Fruit fly (Drosophila melanogaster) whole organism, embryonic: ENCODE data around the gene APP-BP1.

ENCODE experiments used
- Asciz ChIP-seq: fragments of 200-800 bp; sonication (Bioruptor generic); optimal IDR thresholded peaks from 2 replicates; lab custom pipeline; 2017; ENCODE audit warnings: missing biosample characterization, mild to moderate bottlenecking, missing genetic modification characterization, missing genetic modification reagents
- CG10431 ChIP-seq: fragments of 200-800 bp; sonication (Bioruptor generic); optimal IDR thresholded peaks from 3 replicates; lab custom pipeline; 2018; ENCODE audit warnings: missing biosample characterization, mild to moderate bottlenecking, missing genetic modification characterization
- CG12104 ChIP-seq: fragments of 200-800 bp; sonication (Bioruptor generic); optimal IDR thresholded peaks from 3 replicates; lab custom pipeline; 2016; ENCODE audit warnings: missing biosample characterization, missing genetic modification characterization
- CG12299 ChIP-seq: fragments of 200-800 bp; sonication (Bioruptor generic); optimal IDR thresholded peaks from 2 replicates; lab custom pipeline; 2018; ENCODE audit warnings: missing biosample characterization, mild to moderate bottlenecking, missing genetic modification characterization
- CG12391 ChIP-seq: fragments of 200-800 bp; sonication (Bioruptor generic); optimal IDR thresholded peaks from 3 replicates; lab custom pipeline; 2018; ENCODE audit warnings: missing biosample characterization, mild to moderate bottlenecking, missing genetic modification characterization, moderate library complexity
- CG14014 ChIP-seq: fragments of 200-800 bp; sonication (Bioruptor generic); IDR thresholded peaks from 2 replicates; pipeline ENCODE4 v1.3.6; 2022; ENCODE audit warnings: missing biosample characterization, missing genetic modification characterization
- CG15514 ChIP-seq: fragments of 200-800 bp; sonication (Bioruptor generic); optimal IDR thresholded peaks from 3 replicates; lab custom pipeline; 2017; ENCODE audit warnings: missing biosample characterization, missing genetic modification characterization, mild to moderate bottlenecking, moderate library complexity, missing genetic modification reagents
- CG15696 ChIP-seq: fragments of 200-800 bp; sonication (Bioruptor generic); optimal IDR thresholded peaks from 2 replicates; lab custom pipeline; 2019; ENCODE audit warnings: missing biosample characterization, mild to moderate bottlenecking, missing genetic modification characterization, moderate library complexity
- CG1603 ChIP-seq: fragments of 200-800 bp; sonication (Bioruptor generic); optimal IDR thresholded peaks from 2 replicates; lab custom pipeline; 2019; ENCODE audit warnings: missing biosample characterization, mild to moderate bottlenecking, missing genetic modification characterization, moderate library complexity
- CG16863 ChIP-seq: fragments of 200-800 bp; sonication (Bioruptor generic); optimal IDR thresholded peaks from 3 replicates; lab custom pipeline; 2016; ENCODE audit warnings: missing biosample characterization, missing genetic modification characterization
- CG17186 ChIP-seq: fragments of 200-800 bp; sonication (Bioruptor generic); optimal IDR thresholded peaks from 3 replicates; lab custom pipeline; 2017; ENCODE audit warnings: missing biosample characterization, missing genetic modification reagents, missing genetic modification characterization
- CG17385 ChIP-seq: fragments of 200-800 bp; sonication (Bioruptor generic); optimal IDR thresholded peaks from 3 replicates; lab custom pipeline; 2018; ENCODE audit warnings: missing biosample characterization, mild to moderate bottlenecking, missing genetic modification characterization
- CG18599 ChIP-seq: fragments of 200-800 bp; sonication (Bioruptor generic); optimal IDR thresholded peaks from 3 replicates; lab custom pipeline; 2017; ENCODE audit warnings: missing biosample characterization, missing genetic modification characterization, mild to moderate bottlenecking, moderate library complexity, missing genetic modification reagents
- CG2202 ChIP-seq: fragments of 200-800 bp; sonication (Bioruptor generic); optimal IDR thresholded peaks from 2 replicates; lab custom pipeline; 2018; ENCODE audit warnings: missing biosample characterization, mild to moderate bottlenecking, missing genetic modification characterization
- CG31388 ChIP-seq: fragments of 200-800 bp; sonication (Bioruptor generic); optimal IDR thresholded peaks from 2 replicates; lab custom pipeline; 2016; ENCODE audit warnings: missing biosample characterization, missing genetic modification characterization
- CG32532 ChIP-seq: fragments of 200-800 bp; sonication (Bioruptor generic); IDR thresholded peaks from 2 replicates; pipeline ENCODE4 v1.3.6; 2022; ENCODE audit warnings: missing biosample characterization, missing genetic modification characterization
- CG32772 ChIP-seq: fragments of 200-800 bp; sonication (Bioruptor generic); IDR thresholded peaks from 2 replicates; pipeline ENCODE4 v1.3.6; 2022; ENCODE audit warnings: missing biosample characterization, missing genetic modification characterization
- CG3407 ChIP-seq: fragments of 200-800 bp; sonication (Bioruptor generic); optimal IDR thresholded peaks from 2 replicates; lab custom pipeline; 2018; ENCODE audit warnings: missing biosample characterization, mild to moderate bottlenecking, missing genetic modification characterization
- CG4424 ChIP-seq: fragments of 200-800 bp; sonication (Bioruptor generic); optimal IDR thresholded peaks from 3 replicates; lab custom pipeline; 2016; ENCODE audit warnings: missing biosample characterization, missing genetic modification characterization
- CG4617 ChIP-seq: fragments of 200-800 bp; sonication (Bioruptor generic); optimal IDR thresholded peaks from 3 replicates; lab custom pipeline; 2016; ENCODE audit warnings: missing biosample characterization, missing genetic modification characterization, borderline replicate concordance
- CG5245 ChIP-seq: fragments of 200-800 bp; sonication (Bioruptor generic); optimal IDR thresholded peaks from 3 replicates; lab custom pipeline; 2016; ENCODE audit warnings: missing biosample characterization, missing genetic modification characterization
- CG7357 ChIP-seq: fragments of 200-800 bp; sonication (Bioruptor generic); IDR thresholded peaks from 3 replicates; pipeline ENCODE4 v1.3.6; 2022; ENCODE audit warnings: missing biosample characterization, missing genetic modification characterization
- CG7372 ChIP-seq: fragments of 200-800 bp; sonication (Bioruptor generic); IDR thresholded peaks from 2 replicates; pipeline ENCODE4 v1.3.6; 2022; ENCODE audit warnings: missing biosample characterization, missing genetic modification characterization
- CG7786 ChIP-seq: fragments of 200-800 bp; sonication (Bioruptor generic); optimal IDR thresholded peaks from 2 replicates; lab custom pipeline; 2016; ENCODE audit warnings: missing biosample characterization, missing genetic modification characterization
- CG8281 ChIP-seq: fragments of 200-800 bp; sonication (Bioruptor generic); optimal IDR thresholded peaks from 2 replicates; lab custom pipeline; 2018; ENCODE audit warnings: missing biosample characterization, mild to moderate bottlenecking, missing genetic modification characterization, moderate library complexity
- CG9797 ChIP-seq: fragments of 200-800 bp; sonication (Bioruptor generic); optimal IDR thresholded peaks from 3 replicates; lab custom pipeline; 2018; ENCODE audit warnings: missing biosample characterization, mild to moderate bottlenecking, missing genetic modification characterization
- CG9932 ChIP-seq: fragments of 200-800 bp; sonication (Bioruptor generic); IDR thresholded peaks from 2 replicates; pipeline ENCODE4 v1.3.6; 2022; ENCODE audit warnings: missing biosample characterization, missing genetic modification characterization
- ERR ChIP-seq: fragments of 200-800 bp; sonication (Bioruptor generic); optimal IDR thresholded peaks from 2 replicates; lab custom pipeline; 2016; ENCODE audit warnings: missing biosample characterization, missing genetic modification characterization
- Ets65A ChIP-seq: fragments of 200-800 bp; sonication (Bioruptor generic); peaks from one replicate; lab custom pipeline; 2016; ENCODE audit warnings: missing biosample characterization, missing genetic modification characterization
- NfI ChIP-seq: fragments of 200-800 bp; sonication (Bioruptor generic); optimal IDR thresholded peaks from 3 replicates; lab custom pipeline; 2018; ENCODE audit warnings: missing biosample characterization, mild to moderate bottlenecking, missing genetic modification characterization, moderate library complexity
- Ptx1 ChIP-seq: fragments of 200-800 bp; sonication (Bioruptor generic); IDR thresholded peaks from 2 replicates; pipeline ENCODE4 v1.3.6; 2022; ENCODE audit warnings: missing biosample characterization, missing genetic modification characterization
- Spps ChIP-seq: fragments of 200-800 bp; sonication (Bioruptor generic); optimal IDR thresholded peaks from 2 replicates; lab custom pipeline; 2018; ENCODE audit warnings: missing biosample characterization, mild to moderate bottlenecking, missing genetic modification characterization
- TFAM ChIP-seq: fragments of 200-800 bp; sonication (Bioruptor generic); optimal IDR thresholded peaks from 2 replicates; lab custom pipeline; 2017; ENCODE audit warnings: missing biosample characterization, missing genetic modification characterization, inconsistent platforms
- Xbp1 ChIP-seq: fragments of 200-800 bp; sonication (Bioruptor generic); optimal IDR thresholded peaks from 3 replicates; lab custom pipeline; 2016; ENCODE audit warnings: missing biosample characterization, mild to moderate bottlenecking, missing genetic modification characterization
- ara ChIP-seq: fragments of 200-800 bp; sonication (Bioruptor generic); IDR thresholded peaks from 2 replicates; pipeline ENCODE4 v1.3.6; 2022; ENCODE audit warnings: missing biosample characterization, missing genetic modification characterization
- bcd ChIP-seq: fragments of 200-800 bp; sonication (Bioruptor generic); optimal IDR thresholded peaks from 2 replicates; lab custom pipeline; 2017; ENCODE audit warnings: missing biosample characterization, mild to moderate bottlenecking, missing genetic modification characterization
- eve ChIP-seq, 2 experiments: fragments of >200 bp; optimal IDR thresholded peaks; 2 replicates each; lab custom pipeline; 2017; ENCODE audit warnings: missing biosample characterization in 2 of 2, missing genetic modification characterization in 2 of 2
- exex ChIP-seq: fragments of 200-800 bp; sonication (Bioruptor generic); optimal IDR thresholded peaks from 4 replicates; lab custom pipeline; 2018; ENCODE audit warnings: missing biosample characterization, mild to moderate bottlenecking, missing genetic modification characterization, moderate library complexity
- gsb ChIP-seq: fragments of 200-800 bp; sonication (Bioruptor generic); IDR thresholded peaks from 2 replicates; pipeline ENCODE4 v1.3.6; 2022; ENCODE audit warnings: missing biosample characterization, missing genetic modification characterization
- hbn ChIP-seq: fragments of 200-800 bp; sonication (Bioruptor generic); IDR thresholded peaks from 2 replicates; pipeline ENCODE4 v1.3.6; 2022; ENCODE audit warnings: missing biosample characterization, missing genetic modification characterization; ENCODE audit not compliant: partially characterized antibody
- jigr1 ChIP-seq: fragments of 200-800 bp; sonication (Bioruptor generic); IDR thresholded peaks from 3 replicates; pipeline ENCODE4 v1.3.6; 2022; ENCODE audit warnings: missing biosample characterization, missing genetic modification characterization
- kah ChIP-seq: fragments of 200-800 bp; sonication (Bioruptor generic); optimal IDR thresholded peaks from 2 replicates; lab custom pipeline; 2018; ENCODE audit warnings: missing biosample characterization, mild to moderate bottlenecking, missing genetic modification characterization
- nmo ChIP-seq: fragments of 200-800 bp; sonication (Bioruptor generic); optimal IDR thresholded peaks from 2 replicates; lab custom pipeline; 2018; ENCODE audit warnings: missing biosample characterization, mild to moderate bottlenecking, missing genetic modification characterization, moderate library complexity
- otp ChIP-seq: fragments of 200-800 bp; sonication (Bioruptor generic); IDR thresholded peaks from 3 replicates; pipeline ENCODE4, ENCODE4 v1.3.6; 2022; ENCODE audit warnings: missing biosample characterization, missing genetic modification characterization
- pfk ChIP-seq: fragments of 200-800 bp; sonication (Bioruptor generic); optimal IDR thresholded peaks from 2 replicates; lab custom pipeline; 2018; ENCODE audit warnings: missing biosample characterization, mild to moderate bottlenecking, missing genetic modification characterization, moderate library complexity
- pnt ChIP-seq: fragments of 200-800 bp; sonication (Bioruptor generic); optimal IDR thresholded peaks from 3 replicates; lab custom pipeline; 2016; ENCODE audit warnings: missing biosample characterization, missing genetic modification characterization
- pzg ChIP-seq: fragments of 200-800 bp; sonication (Bioruptor generic); optimal IDR thresholded peaks from 3 replicates; lab custom pipeline; 2018; ENCODE audit warnings: missing biosample characterization, mild to moderate bottlenecking, missing genetic modification characterization, moderate library complexity
- rib ChIP-seq: fragments of 200-800 bp; sonication (Bioruptor generic); IDR thresholded peaks from 2 replicates; pipeline ENCODE4 v1.3.6; 2022; ENCODE audit warnings: missing biosample characterization, missing genetic modification characterization
- shn ChIP-seq: fragments of 200-800 bp; sonication (Bioruptor generic); optimal IDR thresholded peaks from 3 replicates; lab custom pipeline; 2016; ENCODE audit warnings: missing biosample characterization, missing genetic modification characterization

APP-BP1 gene

dm6 chr3L:11118627-11119395 lies 20.6 kb downstream of the APP-BP1 start:
- TF ChIP-seq exex (tag; lab: Kevin White, UChicago) (peak; percentile 68), pzg (GFP tag; lab: Kevin White, UChicago) (peak; percentile 14), pnt (GFP tag; lab: Kevin White, UChicago) (peak; percentile 48), CG12104 (peak; percentile 47), CG4424 (GFP tag; lab: Kevin White, UChicago) (peak; percentile 12), CG32532 (GFP tag; lab: Robert Waterston, UW) (peak; percentile 38; the same call in 1 of the 2 replicates), CG18599 (GFP tag; lab: Kevin White, UChicago) (peak; percentile 91), CG5245 (GFP tag; lab: Kevin White, UChicago) (peak; percentile 45), NfI (GFP tag; lab: Kevin White, UChicago) (peak; percentile 65), CG10431 (GFP tag; lab: Kevin White, UChicago) (peak; percentile 86), rib (GFP tag; lab: Robert Waterston, UW) (peak; percentile 89), CG1603 (tag; lab: Kevin White, UChicago) (peak; percentile 64), hbn (GFP tag; lab: Robert Waterston, UW) (0 out of 2 replicates have a peak, but pooled peaks have one; percentile 35), shn (peak; percentile 58), ara (GFP tag; lab: Robert Waterston, UW) (peak; percentile 76), CG7786 (GFP tag; lab: Kevin White, UChicago) (peak; percentile 59), CG17186 (GFP tag; lab: Kevin White, UChicago) (peak; percentile 47), Ptx1 (GFP tag; lab: Robert Waterston, UW) (no peak), CG4617 (GFP tag; lab: Kevin White, UChicago) (peak; percentile 12), CG12391 (tag; lab: Kevin White, UChicago) (peak; percentile 29), Xbp1 (GFP tag; lab: Kevin White, UChicago) (peak; percentile 11), Ets65A (GFP tag; lab: Kevin White, UChicago) (no peak), CG7372 (GFP tag; lab: Robert Waterston, UW) (no peak), CG15696 (tag; lab: Kevin White, UChicago) (peak; percentile 88), gsb (GFP tag; lab: Robert Waterston, UW) (peak; percentile 59; the same call in 1 of the 2 replicates), bcd (GFP tag; lab: Kevin White, UChicago) (no peak), CG3407 (peak; percentile 87), jigr1 (GFP tag; lab: Robert Waterston, UW) (no peak), otp (GFP tag; lab: Robert Waterston, UW) (peak; percentile 65; the same call in 1 of the 3 replicates), pfk (GFP tag; lab: Kevin White, UChicago) (peak; percentile 82), CG12299 (tag; lab: Kevin White, UChicago) (peak; percentile 87), CG2202 (tag; lab: Kevin White, UChicago) (peak; percentile 69), Spps (tag; lab: Kevin White, UChicago) (peak; percentile 44), ERR (GFP tag; lab: Kevin White, UChicago) (peak; percentile 17), CG16863 (GFP tag; lab: Kevin White, UChicago) (peak; percentile 54), eve (GFP tag; optimal IDR thresholded peaks at IDR 0.05; lab: Kevin White, UChicago) (no peak), CG15514 (GFP tag; lab: Kevin White, UChicago) (peak; percentile 73), CG9797 (GFP tag; lab: Kevin White, UChicago) (peak; percentile 26), CG31388 (GFP tag; lab: Kevin White, UChicago) (peak; percentile 5), CG32772 (GFP tag; lab: Robert Waterston, UW) (no peak), CG8281 (tag; lab: Kevin White, UChicago) (peak; percentile 64), CG14014 (peak; percentile 74; the same call in 1 of the 2 replicates), CG9932 (peak; percentile 57), kah (GFP tag; lab: Kevin White, UChicago) (peak; percentile 58), CG7357 (GFP tag; lab: Robert Waterston, UW) (no peak), nmo (peak; percentile 16), CG17385 (peak; percentile 68), TFAM (GFP tag; lab: Kevin White, UChicago) (no peak), Asciz (GFP tag; lab: Kevin White, UChicago) (peak; percentile 84)
